Fruit fly (Drosophila melanogaster) whole organism, embryonic: ENCODE measurements around the gene CG17233.
A peak's percentile ranks its signal among the peaks of the same experiment; 100 is the strongest.

Experiments
- Asciz ChIP-seq: fragments of 200-800 bp; sonication (Bioruptor generic); optimal IDR thresholded peaks from 2 replicates; lab custom pipeline; 2017; ENCODE audit warnings: missing biosample characterization, mild to moderate bottlenecking, missing genetic modification characterization, missing genetic modification reagents
- B-H2 ChIP-seq: fragments of 200-800 bp; sonication (Bioruptor generic); optimal IDR thresholded peaks from 2 replicates; lab custom pipeline; 2018; ENCODE audit warnings: missing biosample characterization, mild to moderate bottlenecking, missing genetic modification characterization
- CG11456 ChIP-seq: fragments of 200-800 bp; sonication (Bioruptor generic); IDR thresholded peaks from 3 replicates; pipeline ENCODE4 v1.3.6; 2022; ENCODE audit warnings: missing biosample characterization, missing genetic modification characterization
- CG12236 ChIP-seq: fragments of 200-800 bp; sonication (Bioruptor generic); optimal IDR thresholded peaks from 2 replicates; lab custom pipeline; 2016; ENCODE audit warnings: missing biosample characterization, missing genetic modification characterization
- CG13296 ChIP-seq: fragments of 200-800 bp; sonication (Bioruptor generic); optimal IDR thresholded peaks from 3 replicates; lab custom pipeline; 2018; ENCODE audit warnings: missing biosample characterization, mild to moderate bottlenecking, missing genetic modification characterization
- CG15269 ChIP-seq: fragments of 200-800 bp; sonication (Bioruptor generic); optimal IDR thresholded peaks from 2 replicates; lab custom pipeline; 2018; ENCODE audit warnings: missing biosample characterization, mild to moderate bottlenecking, missing genetic modification characterization, moderate library complexity
- CG15514 ChIP-seq: fragments of 200-800 bp; sonication (Bioruptor generic); optimal IDR thresholded peaks from 3 replicates; lab custom pipeline; 2017; ENCODE audit warnings: missing biosample characterization, missing genetic modification characterization, mild to moderate bottlenecking, moderate library complexity, missing genetic modification reagents
- CG16863 ChIP-seq: fragments of 200-800 bp; sonication (Bioruptor generic); optimal IDR thresholded peaks from 3 replicates; lab custom pipeline; 2016; ENCODE audit warnings: missing biosample characterization, missing genetic modification characterization
- CG17361 ChIP-seq: fragments of 200-800 bp; sonication (Bioruptor generic); IDR thresholded peaks from 3 replicates; pipeline ENCODE4 v1.3.6; 2022; ENCODE audit warnings: missing biosample characterization, missing genetic modification characterization
- CG18476 ChIP-seq: fragments of 200-800 bp; sonication (Bioruptor generic); optimal IDR thresholded peaks from 2 replicates; lab custom pipeline; 2016; ENCODE audit warnings: missing biosample characterization, mild to moderate bottlenecking, missing genetic modification characterization
- CG2875 ChIP-seq: fragments of 200-800 bp; sonication (Bioruptor generic); optimal IDR thresholded peaks from 2 replicates; lab custom pipeline; 2017; ENCODE audit warnings: missing biosample characterization, mild to moderate bottlenecking, missing genetic modification characterization, missing genetic modification reagents
- CG34376 ChIP-seq: fragments of 200-800 bp; sonication (Bioruptor generic); optimal IDR thresholded peaks from 2 replicates; lab custom pipeline; 2018; ENCODE audit warnings: missing biosample characterization, mild to moderate bottlenecking, missing genetic modification characterization
- CG5245 ChIP-seq: fragments of 200-800 bp; sonication (Bioruptor generic); optimal IDR thresholded peaks from 3 replicates; lab custom pipeline; 2016; ENCODE audit warnings: missing biosample characterization, missing genetic modification characterization
- CG7786 ChIP-seq: fragments of 200-800 bp; sonication (Bioruptor generic); optimal IDR thresholded peaks from 2 replicates; lab custom pipeline; 2016; ENCODE audit warnings: missing biosample characterization, missing genetic modification characterization
- CG8290 ChIP-seq, 3 experiments: fragments of 200-800 bp; sonication (Bioruptor generic); optimal IDR thresholded peaks; 2 replicates each; lab custom pipeline; 2016 to 2019; ENCODE audit warnings: missing biosample characterization in 3 of 3, missing genetic modification characterization in 3 of 3, mild to moderate bottlenecking in 2 of 3, moderate library complexity in 1 of 3
- Chrac-16 ChIP-seq: fragments of 200-800 bp; sonication (Bioruptor generic); optimal IDR thresholded peaks from 3 replicates; lab custom pipeline; 2016; ENCODE audit warnings: missing biosample characterization, missing genetic modification characterization
- CoRest ChIP-seq: fragments of 200-800 bp; sonication (Bioruptor generic); optimal IDR thresholded peaks from 3 replicates; lab custom pipeline; 2018; ENCODE audit warnings: missing biosample characterization, mild to moderate bottlenecking, missing genetic modification characterization, moderate library complexity
- Deaf1 ChIP-seq: fragments of 200-800 bp; optimal IDR thresholded peaks from 3 replicates; lab custom pipeline; 2019; ENCODE audit warnings: missing biosample characterization, mild to moderate bottlenecking, missing genetic modification characterization, moderate library complexity
- Dref ChIP-seq: fragments of 200-800 bp; sonication (Bioruptor generic); IDR thresholded peaks from 2 replicates; pipeline ENCODE4 v1.3.6; 2022; ENCODE audit warnings: missing biosample characterization, missing genetic modification characterization
- Drgx ChIP-seq: fragments of 200-800 bp; sonication (Bioruptor generic); IDR thresholded peaks from 2 replicates; pipeline ENCODE4 v1.3.6; 2022; ENCODE audit warnings: missing biosample characterization, missing genetic modification characterization
- ERR ChIP-seq: fragments of 200-800 bp; sonication (Bioruptor generic); optimal IDR thresholded peaks from 2 replicates; lab custom pipeline; 2016; ENCODE audit warnings: missing biosample characterization, missing genetic modification characterization
- HHEX ChIP-seq: fragments of 200-800 bp; sonication (Bioruptor generic); optimal IDR thresholded peaks from 3 replicates; lab custom pipeline; 2017; ENCODE audit warnings: missing biosample characterization, mild to moderate bottlenecking, missing genetic modification characterization, missing genetic modification reagents
- Hand ChIP-seq: fragments of 200-800 bp; sonication (Bioruptor generic); optimal IDR thresholded peaks from 2 replicates; lab custom pipeline; 2017; ENCODE audit warnings: mild to moderate bottlenecking, missing biosample characterization, missing genetic modification reagents, missing genetic modification characterization
- Hr39 ChIP-seq: fragments of >200 bp; optimal IDR thresholded peaks from 2 replicates; lab custom pipeline; 2017
- Optix ChIP-seq: fragments of 200-800 bp; sonication (Bioruptor generic); IDR thresholded peaks from 3 replicates; pipeline ENCODE4 v1.3.6; 2022; ENCODE audit warnings: missing biosample characterization, missing genetic modification characterization
- Six4 ChIP-seq: fragments of 200-800 bp; sonication (Bioruptor generic); optimal IDR thresholded peaks from 2 replicates; lab custom pipeline; 2016; ENCODE audit warnings: missing biosample characterization, missing genetic modification characterization
- Spps ChIP-seq: fragments of 200-800 bp; sonication (Bioruptor generic); optimal IDR thresholded peaks from 2 replicates; lab custom pipeline; 2018; ENCODE audit warnings: missing biosample characterization, mild to moderate bottlenecking, missing genetic modification characterization
- Trl ChIP-seq, 3 experiments: fragments of >200 bp in 2 of 3; fragments of 200-800 bp in 1 of 3; sonication (Bioruptor generic) in 1 of 3; optimal IDR thresholded peaks; 2 replicates in 1 of 3; 3 replicates in 2 of 3; lab custom pipeline; 2016 to 2017; ENCODE audit warnings: missing biosample characterization in 1 of 3, missing genetic modification characterization in 1 of 3
- ab ChIP-seq: fragments of 200-800 bp; sonication (Bioruptor generic); optimal IDR thresholded peaks from 2 replicates; lab custom pipeline; 2016; ENCODE audit warnings: missing biosample characterization, missing genetic modification characterization
- bab2 ChIP-seq: fragments of 200-800 bp; sonication (Bioruptor generic); optimal IDR thresholded peaks from 2 replicates; lab custom pipeline; 2016; ENCODE audit warnings: missing biosample characterization, missing genetic modification characterization
- bigmax ChIP-seq: fragments of 200-800 bp; sonication (Bioruptor generic); optimal IDR thresholded peaks from 2 replicates; lab custom pipeline; 2018; ENCODE audit warnings: missing biosample characterization, mild to moderate bottlenecking, missing genetic modification characterization
- chn ChIP-seq: fragments of 200-800 bp; sonication (Bioruptor generic); optimal IDR thresholded peaks from 2 replicates; lab custom pipeline; 2016; ENCODE audit warnings: missing biosample characterization, missing genetic modification characterization
- corto ChIP-seq: fragments of 200-800 bp; sonication (Bioruptor generic); optimal IDR thresholded peaks from 2 replicates; lab custom pipeline; 2016; ENCODE audit warnings: missing biosample characterization, mild to moderate bottlenecking, missing genetic modification characterization, moderate library complexity
- disco-r ChIP-seq: fragments of 200-800 bp; sonication (Bioruptor generic); optimal IDR thresholded peaks from 2 replicates; lab custom pipeline; 2016; ENCODE audit warnings: missing biosample characterization, missing genetic modification characterization
- dysf ChIP-seq: fragments of 200-800 bp; sonication (Bioruptor generic); IDR thresholded peaks from 3 replicates; pipeline ENCODE4 v1.3.6; 2022; ENCODE audit warnings: missing biosample characterization, missing genetic modification characterization
- fd3F ChIP-seq: fragments of 200-800 bp; sonication (Bioruptor generic); optimal IDR thresholded peaks from 2 replicates; lab custom pipeline; 2018; ENCODE audit warnings: missing biosample characterization, mild to moderate bottlenecking, missing genetic modification characterization, moderate library complexity
- hb ChIP-seq: fragments of 200-800 bp; sonication (Bioruptor generic); IDR thresholded peaks from 3 replicates; pipeline ENCODE4 v1.3.6; 2022; ENCODE audit warnings: missing biosample characterization, missing genetic modification characterization; ENCODE audit not compliant: partially characterized antibody
- lbe ChIP-seq: fragments of 200-800 bp; sonication (Bioruptor generic); optimal IDR thresholded peaks from 2 replicates; lab custom pipeline; 2016; ENCODE audit warnings: missing biosample characterization, mild to moderate bottlenecking, missing genetic modification characterization
- mirr ChIP-seq: fragments of 200-800 bp; sonication (Bioruptor generic); optimal IDR thresholded peaks from 3 replicates; lab custom pipeline; 2018; ENCODE audit warnings: missing biosample characterization, mild to moderate bottlenecking, missing genetic modification characterization
- org-1 ChIP-seq: fragments of 200-800 bp; sonication (Bioruptor generic); optimal IDR thresholded peaks from 2 replicates; lab custom pipeline; 2017; ENCODE audit warnings: missing biosample characterization, missing genetic modification characterization
- pb ChIP-seq: fragments of 200-800 bp; sonication (Bioruptor generic); optimal IDR thresholded peaks from 3 replicates; lab custom pipeline; 2016; ENCODE audit warnings: missing biosample characterization, missing genetic modification characterization
- prd ChIP-seq, 3 experiments: fragments of >200 bp in 2 of 3; fragments of 200-800 bp in 1 of 3; sonication (Bioruptor generic) in 1 of 3; optimal IDR thresholded peaks in 2 of 3; IDR thresholded peaks in 1 of 3; 2 replicates in 2 of 3; 3 replicates in 1 of 3; pipeline versions ENCODE4 v1.3.6 to Lab custom; 2017 to 2022; ENCODE audit warnings: missing biosample characterization in 1 of 3, missing genetic modification characterization in 1 of 3
- pzg ChIP-seq: fragments of 200-800 bp; sonication (Bioruptor generic); optimal IDR thresholded peaks from 3 replicates; lab custom pipeline; 2018; ENCODE audit warnings: missing biosample characterization, mild to moderate bottlenecking, missing genetic modification characterization, moderate library complexity
- row ChIP-seq: fragments of 200-800 bp; sonication (Bioruptor generic); IDR thresholded peaks from 3 replicates; pipeline ENCODE4 v1.3.6; 2022; ENCODE audit warnings: missing biosample characterization, missing genetic modification characterization
- schlank ChIP-seq: fragments of 200-800 bp; sonication (Bioruptor generic); optimal IDR thresholded peaks from 2 replicates; lab custom pipeline; 2018; ENCODE audit warnings: missing biosample characterization, mild to moderate bottlenecking, missing genetic modification characterization
- sna ChIP-seq: fragments of 200-800 bp; sonication (Bioruptor generic); IDR thresholded peaks from 2 replicates; pipeline ENCODE4 v1.3.6; 2022; ENCODE audit warnings: missing biosample characterization, missing genetic modification characterization; ENCODE audit not compliant: partially characterized antibody
- sug ChIP-seq: fragments of 200-800 bp; optimal IDR thresholded peaks from 2 replicates; lab custom pipeline; 2019; ENCODE audit warnings: missing biosample characterization, mild to moderate bottlenecking, missing genetic modification characterization, moderate library complexity
- tll ChIP-seq, 2 experiments: fragments of 200-800 bp in 1 of 2; fragments of >200 bp in 1 of 2; sonication (Bioruptor generic) in 1 of 2; optimal IDR thresholded peaks; 2 replicates each; lab custom pipeline; 2017 to 2019; ENCODE audit warnings: missing biosample characterization in 2 of 2, missing genetic modification characterization in 2 of 2, mild to moderate bottlenecking in 1 of 2, moderate library complexity in 1 of 2
- wek ChIP-seq: fragments of 200-800 bp; sonication (Bioruptor generic); optimal IDR thresholded peaks from 3 replicates; lab custom pipeline; 2018; ENCODE audit warnings: missing biosample characterization, mild to moderate bottlenecking, missing genetic modification characterization, moderate library complexity
- zfh1 ChIP-seq: fragments of 200-800 bp; sonication (Bioruptor generic); IDR thresholded peaks from 3 replicates; pipeline ENCODE4 v1.3.6; 2022; ENCODE audit warnings: missing biosample characterization, missing genetic modification characterization

Gene CG17233

dm6 chr3L:20221412-20221864 lies 20.3 kb downstream of the CG17233 start, which contains the start of gene CG17145 (continued):
- TF ChIP-seq CG11456 (no peak), zfh1 (GFP tag; lab: Robert Waterston, UW) (no peak), Chrac-16 (GFP tag; lab: Kevin White, UChicago) (no peak), lbe (GFP tag; lab: Kevin White, UChicago) (no peak), prd (optimal IDR thresholded peaks at IDR 0.05; lab: Kevin White, UChicago) (no peak), prd (GFP tag; IDR thresholded peaks at IDR 0.05; lab: Robert Waterston, UW) (no peak), CoRest (tag; lab: Kevin White, UChicago) (peak; percentile 52), wek (GFP tag; lab: Kevin White, UChicago) (no peak), CG5245 (GFP tag; lab: Kevin White, UChicago) (no peak), schlank (no peak), B-H2 (GFP tag; lab: Kevin White, UChicago) (no peak), CG18476 (GFP tag; lab: Kevin White, UChicago) (no peak), mirr (no peak), CG13296 (GFP tag; lab: Kevin White, UChicago) (no peak), Deaf1 (tag; lab: Kevin White, UChicago) (no peak), CG17361 (GFP tag; lab: Robert Waterston, UW) (no peak), bigmax (no peak), Asciz (no peak), pzg (GFP tag; lab: Kevin White, UChicago) (no peak), Optix (GFP tag; lab: Robert Waterston, UW) (no peak), CG15269 (tag; lab: Kevin White, UChicago) (peak; percentile 55), CG7786 (no peak), CG12236 (GFP tag; lab: Kevin White, UChicago) (no peak), Dref (GFP tag; lab: Robert Waterston, UW) (no peak), CG16863 (GFP tag; lab: Kevin White, UChicago) (no peak), Six4 (no peak), ab (no peak), hb (GFP tag; lab: Robert Waterston, UW) (no peak), Trl (optimal IDR thresholded peaks at IDR 0.05; lab: Kevin White, UChicago) (no peak), Trl (GFP tag; optimal IDR thresholded peaks at IDR 0.05; lab: Kevin White, UChicago) (no peak), CG8290 (GFP tag; optimal IDR thresholded peaks at IDR 0.05; lab: Kevin White, UChicago) (no peak), CG8290 (tag; optimal IDR thresholded peaks at IDR 0.05; lab: Kevin White, UChicago) (no peak), CG34376 (peak; percentile 40), org-1 (GFP tag; lab: Kevin White, UChicago) (no peak), Hand (GFP tag; lab: Kevin White, UChicago) (peak; percentile 50), dysf (GFP tag; lab: Robert Waterston, UW) (peak; percentile 54; the same call in 2 of the 3 replicates), Drgx (no peak), chn (GFP tag; lab: Kevin White, UChicago) (no peak), HHEX (GFP tag; lab: Kevin White, UChicago) (peak; percentile 26), row (GFP tag; lab: Robert Waterston, UW) (peak; percentile 51; the same call in 2 of the 3 replicates), pb (GFP tag; lab: Kevin White, UChicago) (no peak), tll (GFP tag; optimal IDR thresholded peaks at IDR 0.05; lab: Kevin White, UChicago) (no peak), CG2875 (GFP tag; lab: Kevin White, UChicago) (no peak), ERR (GFP tag; lab: Kevin White, UChicago) (no peak), sug (tag; lab: Kevin White, UChicago) (peak; percentile 46), sna (no peak), Hr39 (no peak), Spps (tag; lab: Kevin White, UChicago) (no peak), disco-r (no peak), corto (GFP tag; lab: Kevin White, UChicago) (no peak), bab2 (GFP tag; lab: Kevin White, UChicago) (no peak), CG15514 (GFP tag; lab: Kevin White, UChicago) (peak; percentile 27), fd3F (GFP tag; lab: Kevin White, UChicago) (peak; percentile 7)
